Worm (Caenorhabditis elegans): Measurements from ENCODE around the gene Y69E1A.1.

- TF ChIP-seq lsy-2 (tag; optimal IDR thresholded peaks at IDR 0.05), result no peak
- no peak for TF ChIP-seq ceh-62 (tag; optimal IDR thresholded peaks at IDR 0.05)
- no peak for TF ChIP-seq Y48G9A.11 (GFP tag; IDR thresholded peaks at IDR 0.05)
- no peak for TF ChIP-seq nhr-11 (tag; optimal IDR thresholded peaks at IDR 0.05)
- no peak for TF ChIP-seq ceh-44 (GFP tag; IDR thresholded peaks at IDR 0.05)
- no peak for TF ChIP-seq dve-1 (tag; optimal IDR thresholded peaks at IDR 0.05; ENCODE audit: insufficient read depth)
Measured at ce11 chrIV:10909206-10909605, 39.5 kb downstream of the Y69E1A.1 start, which contains the start of gene ZK596.2.
